Fruit fly (Drosophila melanogaster) whole organism, embryonic: Measurements from ENCODE around the gene CG3097.
A peak's percentile ranks its signal among the peaks of the same experiment; 100 is the strongest.

Source experiments
- Aef1 ChIP-seq: fragments of 200-800 bp; sonication (Bioruptor generic); IDR thresholded peaks from 3 replicates; pipeline ENCODE4 v1.3.6; 2022; ENCODE audit warnings: missing biosample characterization, missing genetic modification characterization
- CG10431 ChIP-seq: fragments of 200-800 bp; sonication (Bioruptor generic); optimal IDR thresholded peaks from 3 replicates; lab custom pipeline; 2018; ENCODE audit warnings: missing biosample characterization, mild to moderate bottlenecking, missing genetic modification characterization
- CG13624 ChIP-seq: fragments of 200-800 bp; sonication (Bioruptor generic); optimal IDR thresholded peaks from 2 replicates; lab custom pipeline; 2016; ENCODE audit warnings: missing biosample characterization, missing genetic modification characterization
- CG1529 ChIP-seq: fragments of 200-800 bp; sonication (Bioruptor generic); optimal IDR thresholded peaks from 3 replicates; lab custom pipeline; 2018; ENCODE audit warnings: missing biosample characterization, missing genetic modification characterization
- CG3163 ChIP-seq: fragments of 200-800 bp; sonication (Bioruptor generic); optimal IDR thresholded peaks from 3 replicates; lab custom pipeline; 2016; ENCODE audit warnings: missing biosample characterization, missing genetic modification characterization
- CG32532 ChIP-seq: fragments of 200-800 bp; sonication (Bioruptor generic); IDR thresholded peaks from 2 replicates; pipeline ENCODE4 v1.3.6; 2022; ENCODE audit warnings: missing biosample characterization, missing genetic modification characterization
- Dad ChIP-seq: fragments of 200-800 bp; sonication (Bioruptor generic); optimal IDR thresholded peaks from 3 replicates; lab custom pipeline; 2016; ENCODE audit warnings: missing biosample characterization, missing genetic modification characterization
- disco-r ChIP-seq: fragments of 200-800 bp; sonication (Bioruptor generic); optimal IDR thresholded peaks from 2 replicates; lab custom pipeline; 2016; ENCODE audit warnings: missing biosample characterization, missing genetic modification characterization
- prd ChIP-seq, 3 experiments: fragments of >200 bp in 2 of 3; fragments of 200-800 bp in 1 of 3; sonication (Bioruptor generic) in 1 of 3; optimal IDR thresholded peaks in 2 of 3; IDR thresholded peaks in 1 of 3; 2 replicates in 2 of 3; 3 replicates in 1 of 3; pipeline versions ENCODE4 v1.3.6 to Lab custom; 2017 to 2022; ENCODE audit warnings: missing biosample characterization in 1 of 3, missing genetic modification characterization in 1 of 3
- salm ChIP-seq: fragments of 200-800 bp; sonication (Bioruptor generic); optimal IDR thresholded peaks from 2 replicates; lab custom pipeline; 2018; ENCODE audit warnings: missing biosample characterization, mild to moderate bottlenecking, missing genetic modification characterization
- sqz ChIP-seq: fragments of 200-800 bp; sonication (Bioruptor generic); optimal IDR thresholded peaks from 3 replicates; lab custom pipeline; 2018; ENCODE audit warnings: missing biosample characterization, mild to moderate bottlenecking, missing genetic modification characterization
- usp ChIP-seq: fragments of >200 bp; optimal IDR thresholded peaks from 2 replicates; lab custom pipeline; 2017; ENCODE audit warnings: missing biosample characterization, missing genetic modification characterization

DNA sequence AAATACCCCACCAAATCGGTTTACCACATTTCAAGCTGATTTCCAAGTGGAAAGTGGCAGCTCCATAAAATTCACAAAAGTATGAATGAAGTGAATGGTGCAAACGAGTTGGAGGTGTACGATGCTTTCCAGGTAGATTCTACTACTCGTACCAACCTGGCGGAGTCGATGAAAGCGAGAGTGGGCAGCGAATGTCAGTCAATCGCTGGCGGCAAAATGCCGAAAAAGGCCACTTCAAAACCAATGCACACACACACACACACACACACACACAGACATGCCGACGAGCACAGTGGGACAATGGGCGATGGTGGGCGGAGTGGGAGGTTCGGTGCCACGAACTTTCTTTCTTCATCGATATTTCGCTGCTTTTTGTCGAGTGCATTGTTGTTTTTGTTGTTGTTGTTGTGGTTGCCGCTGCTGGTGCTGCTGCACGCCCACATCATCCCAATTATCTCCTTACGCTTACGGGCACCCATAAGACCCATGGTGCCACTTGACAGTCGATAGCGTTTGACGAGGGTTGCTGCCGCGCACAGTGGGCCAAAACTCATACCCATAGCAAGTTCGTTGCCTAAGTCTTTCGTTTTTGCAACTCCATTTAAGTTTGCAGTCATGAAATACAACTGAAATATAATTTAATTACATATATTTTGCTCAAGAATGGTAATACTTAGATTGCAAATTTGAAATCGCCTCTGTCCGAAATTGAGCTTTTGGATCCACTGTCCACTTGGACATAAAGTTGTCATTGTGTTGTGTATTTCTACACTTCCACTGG lies 12.9 kb upstream of the CG3097 start:
- no peak for TF ChIP-seq prd (optimal IDR thresholded peaks at IDR 0.05; lab: Kevin White, UChicago)
- TF ChIP-seq prd (GFP tag; IDR thresholded peaks at IDR 0.05; lab: Robert Waterston, UW): peak; percentile 55; the same call in 2 of the 3 replicates
- TF ChIP-seq Dad (GFP tag; lab: Kevin White, UChicago): no peak
- no peak for TF ChIP-seq sqz (GFP tag; lab: Kevin White, UChicago)
- TF ChIP-seq CG32532 (GFP tag; lab: Robert Waterston, UW): no peak
- no peak for TF ChIP-seq disco-r
- no peak for TF ChIP-seq CG3163
- no peak for TF ChIP-seq CG10431 (GFP tag; lab: Kevin White, UChicago)
- TF ChIP-seq salm (tag; lab: Kevin White, UChicago): no peak
- TF ChIP-seq Aef1 (GFP tag; lab: Robert Waterston, UW): no peak
- TF ChIP-seq CG1529 (GFP tag; lab: Kevin White, UChicago): peak; percentile 41
- no peak for TF ChIP-seq CG13624 (GFP tag; lab: Kevin White, UChicago)
- TF ChIP-seq usp: no peak
